Worm (Caenorhabditis elegans) whole organism, mixed stage, embryonic: ENCODE measurements around the gene T23G7.2.

Experiments used
- M03D4.4 ChIP-seq: sonication (generic microtip); optimal IDR thresholded peaks from 2 replicates; lab custom pipeline; 2017; ENCODE audit warnings: mild to moderate bottlenecking, missing genetic modification characterization, missing compliant biosample characterization
- blmp-1 ChIP-seq: fragments of 150-350 bp; optimal IDR thresholded peaks from 2 replicates; lab custom pipeline; 2014; ENCODE audit warnings: missing biosample characterization, missing genetic modification characterization
- ceh-39 ChIP-seq: fragments of 150-350 bp; optimal IDR thresholded peaks from 2 replicates; lab custom pipeline; 2014; ENCODE audit warnings: missing biosample characterization, missing genetic modification characterization
- ceh-43 ChIP-seq: fragments of 200-800 bp; sonication (Bioruptor generic); optimal IDR thresholded peaks from 2 replicates; lab custom pipeline; 2018; ENCODE audit warnings: mild to moderate bottlenecking, missing genetic modification characterization, moderate library complexity, missing compliant biosample characterization
- ces-1 ChIP-seq: fragments of 150-350 bp; optimal IDR thresholded peaks from 2 replicates; lab custom pipeline; 2014; ENCODE audit warnings: missing biosample characterization, missing genetic modification reagents, missing genetic modification characterization
- cnd-1 ChIP-seq: fragments of 200-800 bp; sonication (Bioruptor generic); optimal IDR thresholded peaks from 2 replicates; lab custom pipeline; 2018; ENCODE audit warnings: mild to moderate bottlenecking, missing genetic modification characterization, missing compliant biosample characterization
- elt-1 ChIP-seq: sonication (generic microtip); optimal IDR thresholded peaks from 2 replicates; lab custom pipeline; 2017; ENCODE audit warnings: missing genetic modification characterization, mild to moderate bottlenecking, missing compliant biosample characterization, antibody characterized with exemption, moderate library complexity, borderline replicate concordance; ENCODE audit not compliant: insufficient read depth
- elt-3 ChIP-seq: fragments of 150-350 bp; optimal IDR thresholded peaks from 2 replicates; lab custom pipeline; 2014; ENCODE audit warnings: missing biosample characterization, missing genetic modification characterization
- flh-1 ChIP-seq: fragments of 200-800 bp; sonication (Bioruptor generic); optimal IDR thresholded peaks from 2 replicates; lab custom pipeline; 2018; ENCODE audit warnings: mild to moderate bottlenecking, missing genetic modification characterization, moderate library complexity, missing compliant biosample characterization
- ham-2 ChIP-seq: fragments of 200-800 bp; sonication (Bioruptor generic); optimal IDR thresholded peaks from 2 replicates; lab custom pipeline; 2018; ENCODE audit warnings: mild to moderate bottlenecking, missing genetic modification characterization, missing compliant biosample characterization
- hlh-1 ChIP-seq: fragments of 150-350 bp; optimal IDR thresholded peaks from 2 replicates; lab custom pipeline; 2014; ENCODE audit warnings: missing biosample characterization, missing genetic modification reagents, missing genetic modification characterization
- lin-13 ChIP-seq: fragments of 150-350 bp; optimal IDR thresholded peaks from 2 replicates; lab custom pipeline; 2014; ENCODE audit warnings: missing biosample characterization, missing genetic modification characterization
- lin-32 ChIP-seq: fragments of 200-800 bp; sonication (Bioruptor generic); optimal IDR thresholded peaks from 2 replicates; lab custom pipeline; 2018; ENCODE audit warnings: mild to moderate bottlenecking, missing genetic modification characterization, missing compliant biosample characterization
- lsy-2 ChIP-seq: fragments of 150-350 bp; optimal IDR thresholded peaks from 2 replicates; lab custom pipeline; 2014; ENCODE audit warnings: missing biosample characterization, missing genetic modification characterization
- mep-1 ChIP-seq: fragments of 150-350 bp; optimal IDR thresholded peaks from 2 replicates; lab custom pipeline; 2017; ENCODE audit warnings: missing biosample characterization, missing genetic modification reagents, missing genetic modification characterization, inconsistent platforms
- mls-2 ChIP-seq: sonication (generic microtip); optimal IDR thresholded peaks from 2 replicates; lab custom pipeline; 2016; ENCODE audit warnings: mild to moderate bottlenecking, missing genetic modification characterization, moderate library complexity, missing compliant biosample characterization
- nhr-12 ChIP-seq: fragments of 150-350 bp; optimal IDR thresholded peaks from 2 replicates; lab custom pipeline; 2014; ENCODE audit warnings: missing biosample characterization, missing genetic modification characterization
- nhr-2 ChIP-seq: fragments of 150-350 bp; optimal IDR thresholded peaks from 2 replicates; lab custom pipeline; 2014; ENCODE audit warnings: missing biosample characterization, missing genetic modification characterization
- nhr-237 ChIP-seq: fragments of 150-350 bp; optimal IDR thresholded peaks from 2 replicates; lab custom pipeline; 2014; ENCODE audit warnings: missing biosample characterization, missing genetic modification characterization
- nhr-76 ChIP-seq: sonication (generic microtip); optimal IDR thresholded peaks from 2 replicates; lab custom pipeline; 2017; ENCODE audit warnings: missing biosample characterization, missing genetic modification characterization
- pha-4 ChIP-seq: fragments of 150-350 bp; optimal IDR thresholded peaks from 2 replicates; lab custom pipeline; 2018; ENCODE audit warnings: missing biosample characterization, missing genetic modification reagents, missing genetic modification characterization
- sem-2 ChIP-seq: fragments of 200-800 bp; sonication (Bioruptor generic); optimal IDR thresholded peaks from 2 replicates; lab custom pipeline; 2018; ENCODE audit warnings: mild to moderate bottlenecking, missing genetic modification characterization, missing compliant biosample characterization
- snpc-4 ChIP-seq: fragments of 150-350 bp; optimal IDR thresholded peaks from 2 replicates; lab custom pipeline; 2014; ENCODE audit warnings: missing biosample characterization, missing genetic modification characterization
- sptf-1 ChIP-seq: sonication (generic microtip); optimal IDR thresholded peaks from 2 replicates; lab custom pipeline; 2017; ENCODE audit warnings: mild to moderate bottlenecking, missing genetic modification characterization, moderate library complexity, missing compliant biosample characterization
- unc-120 ChIP-seq: sonication (generic microtip); optimal IDR thresholded peaks from 2 replicates; lab custom pipeline; 2017; ENCODE audit warnings: missing genetic modification characterization, missing compliant biosample characterization; ENCODE audit not compliant: poor library complexity, severe bottlenecking
- unc-39 ChIP-seq: fragments of 150-350 bp; optimal IDR thresholded peaks from 2 replicates; lab custom pipeline; 2014; ENCODE audit warnings: missing biosample characterization, missing genetic modification characterization
- zip-8 ChIP-seq: fragments of 150-350 bp; optimal IDR thresholded peaks from 2 replicates; lab custom pipeline; 2014; ENCODE audit warnings: missing biosample characterization, missing genetic modification characterization
- ztf-11 ChIP-seq: fragments of 150-350 bp; optimal IDR thresholded peaks from 2 replicates; lab custom pipeline; 2014; ENCODE audit warnings: missing biosample characterization, missing genetic modification characterization

The T23G7.2 gene

ce11 chrII:9171466-9172187, 1.1 kb downstream of the T23G7.2 start:
- TF ChIP-seq flh-1 (GFP tag; lab: Kevin White, UChicago) (no peak), nhr-2 (no peak), lin-32 (GFP tag; lab: Kevin White, UChicago) (no peak), M03D4.4 (tag; lab: Kevin White, UChicago) (no peak), sptf-1 (no peak), nhr-76 (tag; lab: Kevin White, UChicago) (no peak), unc-120 (tag; lab: Kevin White, UChicago) (no peak), sem-2 (GFP tag; lab: Kevin White, UChicago) (no peak), pha-4 (tag; lab: Kevin White, UChicago) (no peak), mls-2 (tag; lab: Kevin White, UChicago) (no peak), ceh-39 (no peak), zip-8 (tag; lab: Kevin White, UChicago) (no peak)

DNA sequence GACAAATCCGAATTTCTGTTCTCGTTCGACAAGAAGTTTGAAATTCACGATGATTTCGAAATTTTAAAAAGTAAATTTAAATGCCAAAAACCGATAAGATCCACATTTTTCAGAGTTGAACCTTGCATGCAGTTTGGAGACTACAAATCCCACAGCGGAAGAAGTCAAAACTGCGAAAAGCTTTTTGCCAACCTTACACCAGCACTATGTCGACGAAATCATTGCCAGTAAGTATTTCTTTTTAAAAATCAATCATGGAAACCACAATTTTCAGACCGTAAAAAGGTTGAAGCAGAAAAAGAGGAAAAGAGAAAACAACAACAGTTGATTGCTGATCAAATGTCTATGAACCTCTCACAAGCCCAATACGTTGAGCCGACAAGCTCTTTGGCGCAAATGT, 1.9 kb downstream of the T23G7.2 start:
- TF ChIP-seq nhr-76 (tag; lab: Kevin White, UChicago) (no peak), ham-2 (GFP tag; lab: Kevin White, UChicago) (no peak), ztf-11 (tag; lab: Kevin White, UChicago) (no peak), elt-3 (tag; lab: Kevin White, UChicago) (no peak), nhr-2 (no peak), zip-8 (tag; lab: Kevin White, UChicago) (no peak), hlh-1 (tag; lab: Kevin White, UChicago) (no peak), nhr-12 (tag; lab: Kevin White, UChicago) (no peak), ceh-43 (GFP tag; lab: Kevin White, UChicago) (no peak), M03D4.4 (tag; lab: Kevin White, UChicago) (no peak), unc-120 (tag; lab: Kevin White, UChicago) (no peak), sptf-1 (no peak), nhr-237 (tag; lab: Kevin White, UChicago) (no peak), sem-2 (GFP tag; lab: Kevin White, UChicago) (no peak), snpc-4 (no peak), elt-1 (tag; lab: Kevin White, UChicago) (no peak), blmp-1 (no peak), lin-13 (tag; lab: Kevin White, UChicago) (no peak), unc-39 (no peak)

DNA sequence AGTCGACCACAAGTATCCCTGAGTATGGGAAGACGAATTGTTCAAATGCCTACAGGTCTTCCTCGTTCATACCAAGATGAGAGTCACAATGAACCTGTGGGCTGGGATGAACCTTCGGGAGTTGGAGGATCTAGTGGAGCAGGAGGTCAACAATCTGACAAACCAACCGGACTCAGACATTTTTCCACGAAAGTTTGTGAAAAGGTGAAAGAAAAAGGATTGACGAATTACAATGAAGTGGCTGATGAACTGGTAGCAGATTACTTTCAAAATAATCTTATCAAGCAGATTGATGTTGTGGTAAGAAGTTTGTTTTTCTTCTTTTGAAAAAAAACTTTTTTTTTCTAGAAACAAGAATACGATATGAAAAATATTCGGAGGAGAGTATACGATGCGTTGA, 2.7 kb downstream of the T23G7.2 start:
- TF ChIP-seq lin-32 (GFP tag; lab: Kevin White, UChicago), result no peak

DNA sequence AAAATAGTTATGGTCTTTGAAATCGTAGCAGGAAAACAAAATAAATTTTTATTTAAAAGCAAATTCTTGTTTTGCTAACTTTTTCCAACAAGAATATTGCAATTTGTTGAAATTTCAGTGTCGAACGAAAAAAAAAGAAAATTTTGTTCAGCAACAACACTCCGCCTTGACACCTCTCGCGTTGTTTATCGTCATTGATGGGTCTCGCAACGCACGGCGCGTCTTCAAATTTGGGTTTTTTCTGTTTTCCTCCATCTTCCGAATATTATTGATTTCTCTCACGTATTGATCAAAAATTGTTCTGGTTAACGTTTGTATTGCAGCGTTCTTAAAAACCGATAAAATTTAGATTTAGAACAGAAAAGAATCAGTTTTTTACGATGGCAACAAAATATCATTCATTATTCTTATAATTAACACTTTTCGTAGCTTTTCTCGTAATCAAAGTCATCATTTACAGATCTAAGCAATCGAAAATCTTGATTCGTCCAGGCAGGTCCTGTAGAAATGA, 3.2 kb downstream of the T23G7.2 start, which contains the start of gene dpl-1:
Gene dpl-1, plus strand, starts transcription at position 461 of the 511 bp plus-strand sequence.
- TF ChIP-seq lsy-2 (tag; lab: Kevin White, UChicago) (peak; percentile 24), mep-1 (tag; lab: Kevin White, UChicago) (peak; percentile 71), sptf-1 (no peak)

- TF ChIP-seq sem-2 (GFP tag; lab: Kevin White, UChicago), result no peak
- TF ChIP-seq elt-1 (tag; lab: Kevin White, UChicago), result no peak
- no peak for TF ChIP-seq hlh-1 (tag; lab: Kevin White, UChicago)
- TF ChIP-seq cnd-1 (tag; lab: Kevin White, UChicago), result no peak
- TF ChIP-seq M03D4.4 (tag; lab: Kevin White, UChicago), result no peak
- no peak for TF ChIP-seq nhr-2
- no peak for TF ChIP-seq sptf-1
Observed at ce11 chrII:9167730-9168129, 5.0 kb downstream of the T23G7.2 start, which contains the start of gene T23G7.3. Gene T23G7.3 (minus strand): TSS chrII:9167830.

DNA sequence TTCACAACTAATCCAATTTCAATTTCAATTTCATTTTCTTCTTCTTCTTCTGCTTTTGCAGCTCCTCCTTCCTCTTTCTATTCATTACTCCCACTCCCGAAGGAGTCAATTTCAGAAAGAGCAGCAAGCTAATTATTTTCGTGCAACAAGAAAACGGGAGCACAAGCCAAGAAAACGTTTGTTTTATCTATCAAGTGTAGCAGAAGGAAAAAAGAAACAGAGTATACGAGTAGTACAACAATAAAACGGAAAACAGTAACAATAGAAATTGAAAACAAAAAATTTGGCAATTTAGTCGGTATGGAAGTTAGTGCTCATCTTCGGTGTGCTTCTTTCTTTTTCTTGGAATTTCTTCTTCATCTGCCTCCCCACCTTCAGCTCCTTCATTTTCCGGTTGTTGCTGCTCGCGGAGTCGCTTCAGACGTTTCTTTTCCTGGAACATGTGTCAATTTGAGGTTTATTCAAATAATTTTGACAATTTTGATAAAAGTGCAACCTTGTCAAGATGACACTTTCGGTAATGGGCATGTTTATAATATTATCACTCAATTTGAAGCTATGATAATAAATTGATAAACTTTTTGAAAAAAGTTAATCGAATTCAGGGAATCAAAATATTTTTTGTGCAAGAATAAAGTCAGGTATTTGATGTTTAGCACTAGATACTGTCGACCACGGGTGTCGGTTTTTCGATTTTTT, 6.8 kb downstream of the T23G7.2 start, which contains the start of gene W07A12.8:
Gene W07A12.8, minus strand, starts transcription at position 51 of the 699 bp plus-strand sequence.
- TF ChIP-seq elt-1 (tag; lab: Kevin White, UChicago) (no peak), ces-1 (peak; percentile 43)
